Fruit fly (Drosophila melanogaster) whole organism, prepupa: Measurements from ENCODE around the gene CG32276.

Source experiments
- CG10669 ChIP-seq: fragments of 200-800 bp; sonication (Bioruptor generic); optimal IDR thresholded peaks from 3 replicates; lab custom pipeline; 2018; ENCODE audit warnings: missing biosample characterization, mild to moderate bottlenecking, missing genetic modification characterization, moderate library complexity
- CG11902 ChIP-seq: fragments of 200-800 bp; sonication (Bioruptor generic); optimal IDR thresholded peaks from 3 replicates; lab custom pipeline; 2016; ENCODE audit warnings: missing biosample characterization, missing genetic modification characterization
- CG1621 ChIP-seq: fragments of 200-800 bp; sonication (Bioruptor generic); optimal IDR thresholded peaks from 3 replicates; lab custom pipeline; 2018; ENCODE audit warnings: missing biosample characterization, mild to moderate bottlenecking, missing genetic modification characterization
- CG16779 ChIP-seq: fragments of 200-800 bp; sonication (Bioruptor generic); optimal IDR thresholded peaks from 3 replicates; lab custom pipeline; 2017; ENCODE audit warnings: missing biosample characterization, mild to moderate bottlenecking, missing genetic modification characterization
- CG3032 ChIP-seq: fragments of 200-800 bp; optimal IDR thresholded peaks from 2 replicates; lab custom pipeline; 2019; ENCODE audit warnings: missing biosample characterization, mild to moderate bottlenecking, missing genetic modification characterization, moderate library complexity
- CG31627 ChIP-seq: fragments of 200-800 bp; sonication (Bioruptor generic); optimal IDR thresholded peaks from 3 replicates; lab custom pipeline; 2016; ENCODE audit warnings: missing biosample characterization, missing genetic modification characterization
- CG34406 ChIP-seq: fragments of 200-800 bp; sonication (Bioruptor generic); optimal IDR thresholded peaks from 3 replicates; lab custom pipeline; 2016; ENCODE audit warnings: missing biosample characterization, missing genetic modification characterization
- CG3919 ChIP-seq: fragments of 200-800 bp; sonication (Bioruptor generic); optimal IDR thresholded peaks from 3 replicates; lab custom pipeline; 2016; ENCODE audit warnings: missing biosample characterization, missing genetic modification characterization
- CG6163 ChIP-seq: fragments of 200-800 bp; sonication (Bioruptor generic); IDR thresholded peaks from 3 replicates; pipeline ENCODE4 v1.3.6; 2022; ENCODE audit warnings: missing biosample characterization, missing genetic modification characterization
- CG6276 ChIP-seq: fragments of 200-800 bp; sonication (Bioruptor generic); optimal IDR thresholded peaks from 2 replicates; lab custom pipeline; 2017; ENCODE audit warnings: missing biosample characterization, mild to moderate bottlenecking, missing genetic modification characterization
- CG6808 ChIP-seq: fragments of 200-800 bp; sonication (Bioruptor generic); optimal IDR thresholded peaks from 3 replicates; lab custom pipeline; 2017; ENCODE audit warnings: missing biosample characterization, missing genetic modification characterization, mild to moderate bottlenecking, moderate library complexity, missing genetic modification reagents
- CG6854 ChIP-seq: fragments of 200-800 bp; sonication (Bioruptor generic); optimal IDR thresholded peaks from 2 replicates; lab custom pipeline; 2017; ENCODE audit warnings: missing biosample characterization, mild to moderate bottlenecking, missing genetic modification characterization
- CG7368 ChIP-seq: fragments of 200-800 bp; sonication (Bioruptor generic); optimal IDR thresholded peaks from 3 replicates; lab custom pipeline; 2016; ENCODE audit warnings: missing biosample characterization, missing genetic modification characterization
- CG8119 ChIP-seq: fragments of 200-800 bp; sonication (Bioruptor generic); IDR thresholded peaks from 3 replicates; pipeline ENCODE4 v1.3.6; 2022; ENCODE audit warnings: missing biosample characterization, missing genetic modification characterization
- Eip75B ChIP-seq: fragments of 200-800 bp; sonication (Bioruptor generic); optimal IDR thresholded peaks from 3 replicates; lab custom pipeline; 2016; ENCODE audit warnings: missing biosample characterization, missing genetic modification characterization
- Eip78C ChIP-seq: fragments of 200-800 bp; sonication (Bioruptor generic); peaks from one replicate; lab custom pipeline; 2016; ENCODE audit warnings: missing biosample characterization, missing genetic modification characterization
- Ets21C ChIP-seq: fragments of 200-800 bp; sonication (Bioruptor generic); optimal IDR thresholded peaks from 3 replicates; lab custom pipeline; 2016; ENCODE audit warnings: missing biosample characterization, missing genetic modification characterization
- Gug ChIP-seq: fragments of 200-800 bp; sonication (Bioruptor generic); IDR thresholded peaks from 2 replicates; pipeline ENCODE4 v1.3.6; 2022; ENCODE audit warnings: missing biosample characterization, missing genetic modification characterization
- Hr39 ChIP-seq: fragments of 200-800 bp; sonication (Bioruptor generic); optimal IDR thresholded peaks from 2 replicates; lab custom pipeline; 2016; ENCODE audit warnings: missing biosample characterization, missing genetic modification characterization
- Hr4 ChIP-seq: fragments of 200-800 bp; sonication (Bioruptor generic); optimal IDR thresholded peaks from 3 replicates; lab custom pipeline; 2016; ENCODE audit warnings: missing biosample characterization, missing genetic modification characterization
- OdsH ChIP-seq: fragments of 200-800 bp; sonication (Bioruptor generic); optimal IDR thresholded peaks from 3 replicates; lab custom pipeline; 2016; ENCODE audit warnings: missing biosample characterization, missing genetic modification characterization
- Smox ChIP-seq: fragments of 200-800 bp; sonication (Bioruptor generic); optimal IDR thresholded peaks from 3 replicates; lab custom pipeline; 2016; ENCODE audit warnings: missing biosample characterization, missing genetic modification characterization
- Sox102F ChIP-seq: fragments of 200-800 bp; sonication (Bioruptor generic); optimal IDR thresholded peaks from 2 replicates; lab custom pipeline; 2016; ENCODE audit warnings: missing biosample characterization, mild to moderate bottlenecking, missing genetic modification characterization
- Sox14 ChIP-seq: fragments of 200-800 bp; sonication (Bioruptor generic); optimal IDR thresholded peaks from 3 replicates; lab custom pipeline; 2016; ENCODE audit warnings: missing biosample characterization, missing genetic modification characterization
- Sox15 ChIP-seq: fragments of 200-800 bp; sonication (Bioruptor generic); optimal IDR thresholded peaks from 3 replicates; lab custom pipeline; 2016; ENCODE audit warnings: missing biosample characterization, missing genetic modification characterization
- achi ChIP-seq: fragments of 200-800 bp; sonication (Bioruptor generic); optimal IDR thresholded peaks from 3 replicates; lab custom pipeline; 2016; ENCODE audit warnings: missing biosample characterization, missing genetic modification characterization
- cyc ChIP-seq: fragments of 200-800 bp; sonication (Bioruptor generic); optimal IDR thresholded peaks from 3 replicates; lab custom pipeline; 2016; ENCODE audit warnings: missing biosample characterization, missing genetic modification characterization
- dsx ChIP-seq: fragments of 200-800 bp; optimal IDR thresholded peaks from 3 replicates; lab custom pipeline; 2019; ENCODE audit warnings: missing biosample characterization, mild to moderate bottlenecking, missing genetic modification characterization, moderate library complexity; ENCODE audit not compliant: poor library complexity, severe bottlenecking
- eg ChIP-seq: fragments of 200-800 bp; sonication (Bioruptor generic); IDR thresholded peaks from 3 replicates; pipeline ENCODE4 v1.3.6; 2022; ENCODE audit warnings: missing biosample characterization, missing genetic modification characterization
- esn ChIP-seq: fragments of 200-800 bp; sonication (Bioruptor generic); optimal IDR thresholded peaks from 2 replicates; lab custom pipeline; 2016; ENCODE audit warnings: missing biosample characterization, mild to moderate bottlenecking, missing genetic modification characterization, moderate library complexity
- fd59A ChIP-seq: fragments of 200-800 bp; sonication (Bioruptor generic); optimal IDR thresholded peaks from 2 replicates; lab custom pipeline; 2017; ENCODE audit warnings: missing biosample characterization, mild to moderate bottlenecking, missing genetic modification characterization, missing genetic modification reagents
- fd85E ChIP-seq: fragments of 200-800 bp; sonication (Bioruptor generic); optimal IDR thresholded peaks from 3 replicates; lab custom pipeline; 2016; ENCODE audit warnings: missing biosample characterization, missing genetic modification characterization
- fkh ChIP-seq: fragments of 200-800 bp; sonication (Bioruptor generic); optimal IDR thresholded peaks from 3 replicates; lab custom pipeline; 2017; ENCODE audit warnings: missing biosample characterization, mild to moderate bottlenecking, missing genetic modification characterization, moderate library complexity
- lz ChIP-seq: fragments of 200-800 bp; sonication (Bioruptor generic); optimal IDR thresholded peaks from 3 replicates; lab custom pipeline; 2016; ENCODE audit warnings: missing biosample characterization, missing genetic modification characterization
- pdm3 ChIP-seq: fragments of 200-800 bp; sonication (Bioruptor generic); optimal IDR thresholded peaks from 3 replicates; lab custom pipeline; 2016; ENCODE audit warnings: missing biosample characterization, missing genetic modification characterization
- spab ChIP-seq: fragments of 200-800 bp; sonication (Bioruptor generic); optimal IDR thresholded peaks from 2 replicates; lab custom pipeline; 2017; ENCODE audit warnings: missing biosample characterization, mild to moderate bottlenecking, missing genetic modification characterization, missing genetic modification reagents
- ss ChIP-seq, 2 experiments: fragments of 200-800 bp; sonication (Bioruptor generic); optimal IDR thresholded peaks; 2 replicates in 1 of 2; 3 replicates in 1 of 2; lab custom pipeline; 2017 to 2018; ENCODE audit warnings: mild to moderate bottlenecking in 2 of 2, missing biosample characterization in 2 of 2, missing genetic modification characterization in 2 of 2, moderate library complexity in 1 of 2
- svp ChIP-seq: fragments of 200-800 bp; sonication (Bioruptor generic); peaks from one replicate; lab custom pipeline; 2016; ENCODE audit warnings: missing biosample characterization, missing genetic modification characterization
- topi ChIP-seq: fragments of 200-800 bp; sonication (Bioruptor generic); optimal IDR thresholded peaks from 3 replicates; lab custom pipeline; 2016; ENCODE audit warnings: missing biosample characterization, missing genetic modification characterization
- vri ChIP-seq: fragments of 200-800 bp; sonication (Bioruptor generic); optimal IDR thresholded peaks from 3 replicates; lab custom pipeline; 2016; ENCODE audit warnings: missing biosample characterization, mild to moderate bottlenecking, missing genetic modification characterization

Gene CG32276

DNA sequence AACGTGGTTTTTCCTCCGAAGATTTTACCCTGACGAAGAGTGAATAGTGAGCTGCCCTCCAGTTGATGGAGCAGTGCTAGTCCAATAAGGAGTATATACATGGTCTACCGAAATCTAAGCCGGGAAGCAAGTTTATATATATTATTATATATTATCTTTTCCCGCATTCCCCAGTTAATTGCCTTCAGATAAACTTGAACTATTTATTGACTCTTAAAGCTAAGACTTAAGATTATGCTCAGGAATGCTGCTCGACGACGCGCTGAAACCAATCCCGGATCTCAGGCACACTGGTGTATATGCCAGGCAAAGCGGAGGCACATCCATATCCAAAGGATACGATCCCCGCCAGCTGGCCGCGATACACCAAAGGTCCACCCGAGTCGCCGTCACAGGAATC lies 6.5 kb upstream of the CG32276 start, which contains the start of gene CG32277:
Gene CG32277 (minus strand): TSS at position 101 of the 400 bp plus-strand sequence.
- no peak for TF ChIP-seq Gug
- TF ChIP-seq Eip75B (GFP tag; lab: Kevin White, UChicago), result no peak
- no peak for TF ChIP-seq Hr4
- TF ChIP-seq CG6276 (GFP tag; lab: Kevin White, UChicago), result no peak
- no peak for TF ChIP-seq CG31627 (GFP tag; lab: Kevin White, UChicago)
- TF ChIP-seq CG6854 (GFP tag; lab: Kevin White, UChicago), result no peak
- no peak for TF ChIP-seq CG10669
- no peak for TF ChIP-seq eg (GFP tag; lab: Robert Waterston, UW)

DNA sequence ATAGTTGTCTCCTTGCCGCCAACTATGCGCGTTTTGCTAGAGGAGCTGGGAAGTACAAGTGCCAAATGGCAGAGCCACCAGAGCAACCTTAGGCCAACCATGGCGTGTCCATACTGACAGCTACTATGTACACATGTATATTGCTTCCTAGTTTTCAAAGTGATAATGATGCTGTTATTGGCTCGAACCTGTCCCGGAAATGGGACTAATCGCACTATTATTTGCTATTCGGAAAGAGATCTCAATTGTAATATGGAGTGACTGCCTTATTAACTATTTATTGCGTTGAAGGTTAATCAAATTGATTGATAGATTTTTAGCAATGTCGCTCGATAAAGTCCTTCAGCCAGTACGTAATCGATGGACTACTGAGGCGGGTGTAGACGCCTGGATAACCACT lies 5.5 kb upstream of the CG32276 start, which contains the start of gene CG33159:
Gene CG33159 (minus strand): TSS at position 101 of the 400 bp plus-strand sequence.
- TF ChIP-seq CG34406 (GFP tag; lab: Kevin White, UChicago) (no peak), vri (GFP tag; lab: Kevin White, UChicago) (no peak), Sox102F (GFP tag; lab: Kevin White, UChicago) (no peak), CG1621 (tag; lab: Kevin White, UChicago) (no peak)

DNA sequence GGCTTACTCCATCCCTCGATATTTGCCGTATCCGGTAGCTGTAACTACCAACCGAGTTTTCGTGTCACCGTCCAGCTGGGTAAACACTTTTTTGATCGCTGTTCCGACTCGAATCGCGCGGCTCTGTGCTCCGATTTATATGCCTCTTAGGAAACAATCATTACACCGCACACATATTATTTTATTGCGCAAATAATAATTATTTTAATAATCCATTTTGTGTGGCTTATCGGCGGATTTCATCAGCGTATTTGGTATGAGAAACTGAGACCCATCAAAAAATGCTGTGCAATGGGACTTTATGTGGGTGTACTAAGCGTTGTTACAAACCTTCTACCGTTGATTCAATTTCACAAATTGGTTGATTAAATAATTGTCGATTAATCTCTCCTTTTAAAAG lies 4.2 kb upstream of the CG32276 start, which contains the start of gene CG32271:
Gene CG32271 (minus strand): TSS at position 101 of the 400 bp plus-strand sequence.
- TF ChIP-seq CG11902 (GFP tag; lab: Kevin White, UChicago), result no peak
- TF ChIP-seq CG8119, result no peak
- TF ChIP-seq pdm3, result no peak
- no peak for TF ChIP-seq Sox15 (GFP tag; lab: Kevin White, UChicago)
- TF ChIP-seq CG3032, result no peak
- TF ChIP-seq Hr4, result no peak
- TF ChIP-seq fd85E (GFP tag; lab: Kevin White, UChicago), result no peak
- TF ChIP-seq Sox102F (GFP tag; lab: Kevin White, UChicago), result no peak
- TF ChIP-seq CG6854 (GFP tag; lab: Kevin White, UChicago), result no peak
- TF ChIP-seq achi (GFP tag; lab: Kevin White, UChicago), result no peak
- no peak for TF ChIP-seq lz (GFP tag; lab: Kevin White, UChicago)

- TF ChIP-seq ss (GFP tag; optimal IDR thresholded peaks at IDR 0.05; lab: Kevin White, UChicago) (peak in 1 of 2 experiments; percentile 23), topi (peak; percentile 33), CG31627 (GFP tag; lab: Kevin White, UChicago) (peak; percentile 28), Ets21C (GFP tag; lab: Kevin White, UChicago) (peak; percentile 5), eg (GFP tag; lab: Robert Waterston, UW) (no peak), svp (GFP tag; lab: Kevin White, UChicago) (peak; percentile 65), esn (GFP tag; lab: Kevin White, UChicago) (peak; percentile 45), CG34406 (GFP tag; lab: Kevin White, UChicago) (no peak), Hr39 (GFP tag; lab: Kevin White, UChicago) (peak; percentile 20), CG6808 (GFP tag; lab: Kevin White, UChicago) (peak; percentile 3), pdm3 (peak; percentile 26), dsx (GFP tag; lab: Kevin White, UChicago) (peak; percentile 9), Smox (GFP tag; lab: Kevin White, UChicago) (peak; percentile 31), lz (GFP tag; lab: Kevin White, UChicago) (peak; percentile 38), CG6854 (GFP tag; lab: Kevin White, UChicago) (peak; percentile 26), Eip75B (GFP tag; lab: Kevin White, UChicago) (no peak), Sox14 (GFP tag; lab: Kevin White, UChicago) (peak; percentile 29), cyc (peak; percentile 17), Gug (no peak), Eip78C (GFP tag; lab: Kevin White, UChicago) (peak; percentile 56), fd59A (no peak)
- TF ChIP-seq, all 60 proteins: peak for 16
Measured at dm6 chr3L:3197464-3197863, 1.4 kb downstream of the CG32276 start, which contains the start of gene CG14966. TSS of gene CG14966 (minus strand) at chr3L:3197631.

DNA sequence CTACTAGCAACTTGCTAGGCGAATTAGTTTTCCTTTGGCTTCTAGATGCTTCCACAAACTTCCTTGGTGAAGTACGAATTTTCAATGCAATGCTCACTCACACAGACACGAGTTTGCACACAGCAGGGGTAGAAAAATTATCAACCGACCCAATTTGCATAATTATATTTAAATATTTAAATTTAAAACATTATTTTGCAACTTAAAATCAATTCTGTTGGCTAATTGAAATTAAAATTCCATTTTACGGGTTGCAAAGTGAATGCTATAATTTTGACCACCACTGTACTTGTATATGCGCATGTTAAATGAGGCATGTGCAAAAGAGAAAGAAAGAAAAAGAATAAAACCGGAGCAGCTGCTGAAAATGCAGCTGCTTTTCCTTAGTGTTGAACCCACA lies 4.8 kb downstream of the CG32276 start:
- TF ChIP-seq pdm3, result peak; percentile 97
- TF ChIP-seq OdsH (GFP tag; lab: Kevin White, UChicago), result peak; percentile 98
- peak; percentile 15 for TF ChIP-seq fkh (GFP tag; lab: Kevin White, UChicago)
- TF ChIP-seq CG6163, result peak; percentile 99
- TF ChIP-seq CG6276 (GFP tag; lab: Kevin White, UChicago), result peak; percentile 98
- TF ChIP-seq topi, result peak; percentile 96
- peak; percentile 98 for TF ChIP-seq esn (GFP tag; lab: Kevin White, UChicago)
- TF ChIP-seq Ets21C (GFP tag; lab: Kevin White, UChicago), result peak; percentile 82
- TF ChIP-seq fd85E (GFP tag; lab: Kevin White, UChicago), result peak; percentile 93
- TF ChIP-seq Hr4, result peak; percentile 96
- peak; percentile 98 for TF ChIP-seq CG34406 (GFP tag; lab: Kevin White, UChicago)
- TF ChIP-seq CG16779 (tag; lab: Kevin White, UChicago), result peak; percentile 93
- peak; percentile 73 for TF ChIP-seq CG6808 (GFP tag; lab: Kevin White, UChicago)
- peak; percentile 98 for TF ChIP-seq CG3919 (GFP tag; lab: Kevin White, UChicago)
- TF ChIP-seq CG10669, result peak; percentile 96
- peak; percentile 99 for TF ChIP-seq eg (GFP tag; lab: Robert Waterston, UW)
- TF ChIP-seq Gug, result peak; percentile 98
- peak; percentile 97 for TF ChIP-seq CG7368 (GFP tag; lab: Kevin White, UChicago)
- TF ChIP-seq spab (GFP tag; lab: Kevin White, UChicago), result peak; percentile 86
- peak; percentile 98 for TF ChIP-seq CG8119
- peak; percentile 98 for TF ChIP-seq Eip78C (GFP tag; lab: Kevin White, UChicago)
